Worm (Caenorhabditis elegans): ENCODE results near the gene irld-28.

DNA sequence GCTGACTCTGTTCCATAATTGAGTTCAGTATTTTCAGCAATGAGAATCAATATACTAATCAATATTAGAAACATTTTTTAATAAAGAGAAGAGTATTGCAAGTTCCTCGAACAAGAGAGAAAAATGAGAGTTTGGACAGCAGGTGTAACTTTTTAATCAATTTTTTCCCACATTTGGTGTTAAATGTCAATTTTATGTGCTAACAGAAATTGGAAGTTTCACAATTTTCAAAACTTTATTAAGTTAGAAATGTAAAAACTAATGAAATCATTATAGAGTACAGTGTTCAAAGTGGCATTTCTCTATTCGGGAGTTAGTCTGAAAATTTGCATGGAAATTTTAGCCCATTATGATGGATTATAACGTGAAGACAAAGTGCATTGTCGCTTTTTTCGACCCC, 5.2 kb upstream of the irld-28 start, which contains the start of gene irld-30:
- TF ChIP-seq nfya-1 (tag; optimal IDR thresholded peaks at IDR 0.05), result no peak
- TF ChIP-seq pag-3 (tag; optimal IDR thresholded peaks at IDR 0.05; ENCODE audit: borderline replicate concordance), result no peak
- TF ChIP-seq pat-9 (tag; optimal IDR thresholded peaks at IDR 0.05), result no peak
- no peak for TF ChIP-seq hlh-13 (GFP tag; optimal IDR thresholded peaks at IDR 0.05)
- no peak for TF ChIP-seq unc-55 (GFP tag; optimal IDR thresholded peaks at IDR 0.05)
- TF ChIP-seq pha-4 (tag; optimal IDR thresholded peaks at IDR 0.05), result no peak
